Fruit fly (Drosophila melanogaster) S2 (cell line): ENCODE measurements around the gene CG2059.

Experiments used
- CG8478 ChIP-seq: fragments of >200 bp; optimal IDR thresholded peaks from 2 replicates; lab custom pipeline; 2018
- CTCF ChIP-seq, 2 experiments: fragments of >200 bp; optimal IDR thresholded peaks; 2 replicates each; lab custom pipeline; 2018

dm6 chrX:7332091-7332490, 45.9 kb downstream of the CG2059 start, which contains the start of gene CG42780:
- TF ChIP-seq CG8478 (lab: Kevin White, UChicago) (no peak), CTCF (optimal IDR thresholded peaks at IDR 0.05; lab: Kevin White, UChicago) (no peak)
